Worm (Caenorhabditis elegans) whole organism, L4 larva: Measurements from ENCODE around the gene cah-4.

Source experiments
- D1046.2 ChIP-seq: fragments of 200-800 bp; sonication (Bioruptor generic); IDR thresholded peaks from 2 replicates; pipeline ENCODE4 v1.3.6; 2022; ENCODE audit warnings: missing genetic modification characterization, missing compliant biosample characterization
- F37D6.2 ChIP-seq: sonication (generic microtip); optimal IDR thresholded peaks from 2 replicates; lab custom pipeline; 2016; ENCODE audit warnings: mild to moderate bottlenecking, missing genetic modification characterization, missing compliant biosample characterization
- F44E2.7 ChIP-seq: fragments of 200-800 bp; sonication (Bioruptor generic); IDR thresholded peaks from 2 replicates; pipeline ENCODE4 v2.1.2; 2022; ENCODE audit warnings: missing genetic modification characterization, missing compliant biosample characterization
- F49E8.2 ChIP-seq: sonication (generic microtip); optimal IDR thresholded peaks from 2 replicates; lab custom pipeline; 2016; ENCODE audit warnings: missing compliant biosample characterization, mild to moderate bottlenecking, missing genetic modification characterization, borderline replicate concordance
- Y105C5A.15 ChIP-seq: fragments of 200-800 bp; sonication (Bioruptor generic); IDR thresholded peaks from 2 replicates; pipeline ENCODE4 v1.3.6; 2022; ENCODE audit warnings: missing genetic modification characterization, missing compliant biosample characterization
- Y48G9A.11 ChIP-seq: fragments of 200-800 bp; sonication (Bioruptor generic); IDR thresholded peaks from 2 replicates; pipeline ENCODE4 v1.3.6; 2022; ENCODE audit warnings: missing genetic modification reagents, missing genetic modification characterization, missing compliant biosample characterization
- Y5F2A.4 ChIP-seq: fragments of 200-800 bp; sonication (Bioruptor generic); optimal IDR thresholded peaks from 2 replicates; lab custom pipeline; 2018; ENCODE audit warnings: mild to moderate bottlenecking, missing genetic modification characterization, missing compliant biosample characterization
- aha-1 ChIP-seq: fragments of 150-350 bp; peaks from one replicate; lab custom pipeline; 2014; ENCODE audit warnings: missing biosample characterization, missing genetic modification characterization
- aly-2 ChIP-seq: sonication (generic microtip); optimal IDR thresholded peaks from 2 replicates; lab custom pipeline; 2018; ENCODE audit warnings: missing biosample characterization, missing genetic modification characterization
- attf-4 ChIP-seq: sonication (generic microtip); optimal IDR thresholded peaks from 3 replicates; lab custom pipeline; 2017; ENCODE audit warnings: missing biosample characterization, missing genetic modification characterization
- ceh-20 ChIP-seq: fragments of 200-800 bp; sonication (Bioruptor generic); IDR thresholded peaks from 2 replicates; pipeline ENCODE4 v1.3.6; 2022; ENCODE audit warnings: missing genetic modification reagents, missing genetic modification characterization, missing compliant biosample characterization
- ceh-28 ChIP-seq: fragments of 150-350 bp; optimal IDR thresholded peaks from 2 replicates; lab custom pipeline; 2014; ENCODE audit warnings: missing biosample characterization, missing genetic modification reagents, missing genetic modification characterization
- ceh-32 ChIP-seq: sonication (generic microtip); optimal IDR thresholded peaks from 2 replicates; lab custom pipeline; 2016; ENCODE audit warnings: mild to moderate bottlenecking, missing genetic modification characterization, missing compliant biosample characterization; ENCODE audit not compliant: poor library complexity
- ceh-62 ChIP-seq: sonication (generic microtip); optimal IDR thresholded peaks from 2 replicates; lab custom pipeline; 2017; ENCODE audit warnings: missing biosample characterization, missing genetic modification characterization
- ctbp-1 ChIP-seq: fragments of 200-800 bp; sonication (Bioruptor generic); IDR thresholded peaks from 2 replicates; pipeline ENCODE4 v1.3.6; 2022; ENCODE audit warnings: missing genetic modification reagents, missing genetic modification characterization, missing compliant biosample characterization
- daf-12 ChIP-seq: fragments of 150-350 bp; optimal IDR thresholded peaks from 2 replicates; lab custom pipeline; 2014; ENCODE audit warnings: missing biosample characterization, missing genetic modification reagents, missing genetic modification characterization
- daf-16 ChIP-seq, 3 experiments: sonication (generic microtip); optimal IDR thresholded peaks; 2 replicates each; lab custom pipeline; 2016 to 2017; ENCODE audit warnings: missing genetic modification characterization in 3 of 3, missing genetic modification reagents in 3 of 3, mild to moderate bottlenecking in 2 of 3, missing compliant biosample characterization in 2 of 3, missing biosample characterization in 1 of 3, moderate library complexity in 1 of 3
- daf-19 ChIP-seq: fragments of 200-800 bp; sonication (Bioruptor generic); conservative IDR thresholded peaks from 2 replicates; pipeline ENCODE4 v1.3.6; 2022; ENCODE audit warnings: missing genetic modification characterization, missing compliant biosample characterization
- daf-8 ChIP-seq: fragments of 200-800 bp; sonication (Bioruptor generic); IDR thresholded peaks from 2 replicates; pipeline ENCODE4 v1.3.6; 2022; ENCODE audit warnings: missing genetic modification characterization, missing compliant biosample characterization
- dmd-6 ChIP-seq: fragments of 200-800 bp; sonication (Bioruptor generic); IDR thresholded peaks from 2 replicates; pipeline ENCODE4 v1.3.6; 2022; ENCODE audit warnings: missing genetic modification reagents, missing genetic modification characterization, missing compliant biosample characterization
- dmd-9 ChIP-seq: fragments of 200-800 bp; sonication (Bioruptor generic); IDR thresholded peaks from 2 replicates; pipeline ENCODE4 v1.3.6; 2022; ENCODE audit warnings: missing genetic modification reagents, missing genetic modification characterization, missing compliant biosample characterization
- egl-27 ChIP-seq: sonication (generic microtip); optimal IDR thresholded peaks from 3 replicates; lab custom pipeline; 2017; ENCODE audit warnings: missing biosample characterization, missing genetic modification reagents, missing genetic modification characterization
- egl-43 ChIP-seq: fragments of 200-800 bp; sonication (Bioruptor generic); IDR thresholded peaks from 2 replicates; pipeline ENCODE4 v1.3.6; 2022; ENCODE audit warnings: missing genetic modification reagents, missing genetic modification characterization, missing compliant biosample characterization
- hif-1 ChIP-seq, 2 experiments: sonication (generic microtip); optimal IDR thresholded peaks; 2 replicates each; lab custom pipeline; 2016 to 2017; ENCODE audit warnings: missing compliant biosample characterization in 2 of 2, missing genetic modification characterization in 2 of 2, missing genetic modification reagents in 2 of 2, missing genotype in 2 of 2, mild to moderate bottlenecking in 1 of 2
- hlh-11 ChIP-seq: fragments of 200-800 bp; sonication (Bioruptor generic); optimal IDR thresholded peaks from 2 replicates; lab custom pipeline; 2018; ENCODE audit warnings: mild to moderate bottlenecking, missing genetic modification characterization, missing compliant biosample characterization
- hmg-1.1 ChIP-seq: fragments of 200-800 bp; sonication (Bioruptor generic); IDR thresholded peaks from 2 replicates; pipeline ENCODE4 v1.3.6; 2022; ENCODE audit warnings: missing genetic modification reagents, missing genetic modification characterization, missing compliant biosample characterization
- jun-1 ChIP-seq: fragments of 150-350 bp; optimal IDR thresholded peaks from 2 replicates; lab custom pipeline; 2014; ENCODE audit warnings: missing biosample characterization, missing genetic modification reagents, missing genetic modification characterization
- lin-29 ChIP-seq: fragments of 200-800 bp; sonication (Bioruptor generic); IDR thresholded peaks from 2 replicates; pipeline ENCODE4 v1.3.6; 2022; ENCODE audit warnings: missing genetic modification reagents, missing genetic modification characterization, missing compliant biosample characterization
- lsy-2 ChIP-seq, 2 experiments: fragments of 150-350 bp in 1 of 2; sonication (generic microtip) in 1 of 2; optimal IDR thresholded peaks; 2 replicates each; lab custom pipeline; 2014 to 2017; ENCODE audit warnings: missing biosample characterization in 2 of 2, missing genetic modification characterization in 2 of 2
- madf-5 ChIP-seq, 2 experiments: fragments of 200-800 bp; sonication (Bioruptor generic); IDR thresholded peaks; 2 replicates each; pipeline ENCODE4 v1.3.6; 2022; ENCODE audit warnings: missing compliant biosample characterization in 2 of 2, missing genetic modification characterization in 2 of 2
- mxl-2 ChIP-seq: fragments of 200-800 bp; sonication (Bioruptor generic); conservative IDR thresholded peaks from 2 replicates; pipeline ENCODE4 v1.3.6; 2022; ENCODE audit warnings: missing genetic modification reagents, missing genetic modification characterization, missing compliant biosample characterization
- nhr-11 ChIP-seq: fragments of 150-350 bp; optimal IDR thresholded peaks from 2 replicates; lab custom pipeline; 2014; ENCODE audit warnings: missing biosample characterization, missing genetic modification characterization
- nhr-25 ChIP-seq: sonication (generic microtip); optimal IDR thresholded peaks from 2 replicates; lab custom pipeline; 2017; ENCODE audit warnings: missing genetic modification characterization, mild to moderate bottlenecking, missing compliant biosample characterization, antibody characterized with exemption, moderate library complexity, borderline replicate concordance; ENCODE audit not compliant: insufficient read depth
- nhr-28 ChIP-seq: fragments of 150-350 bp; optimal IDR thresholded peaks from 2 replicates; lab custom pipeline; 2014; ENCODE audit warnings: missing biosample characterization, missing genetic modification characterization
- nhr-48 ChIP-seq: sonication (generic microtip); optimal IDR thresholded peaks from 2 replicates; lab custom pipeline; 2016; ENCODE audit warnings: mild to moderate bottlenecking, missing genetic modification characterization, missing compliant biosample characterization
- nhr-77 ChIP-seq: fragments of 150-350 bp; optimal IDR thresholded peaks from 2 replicates; lab custom pipeline; 2014; ENCODE audit warnings: missing biosample characterization, missing genetic modification characterization
- php-3 ChIP-seq: fragments of 200-800 bp; sonication (Bioruptor generic); IDR thresholded peaks from 2 replicates; pipeline ENCODE4 v1.3.6; 2022; ENCODE audit warnings: missing genetic modification reagents, missing genetic modification characterization, missing compliant biosample characterization
- pqm-1 ChIP-seq: sonication (generic microtip); optimal IDR thresholded peaks from 2 replicates; lab custom pipeline; 2017; ENCODE audit warnings: missing biosample characterization, missing genetic modification characterization
- sdz-12 ChIP-seq: fragments of 200-800 bp; sonication (Bioruptor generic); optimal IDR thresholded peaks from 2 replicates; lab custom pipeline; 2018; ENCODE audit warnings: mild to moderate bottlenecking, missing genetic modification characterization, missing compliant biosample characterization
- set-16 ChIP-seq: fragments of 200-800 bp; sonication (Bioruptor generic); IDR thresholded peaks from 2 replicates; pipeline ENCODE4 v1.3.6; 2022; ENCODE audit warnings: missing genetic modification reagents, missing genetic modification characterization, missing compliant biosample characterization
- snpc-1.2 ChIP-seq: fragments of 200-800 bp; sonication (Bioruptor generic); IDR thresholded peaks from 2 replicates; pipeline ENCODE4 v1.3.6; 2022; ENCODE audit warnings: missing genetic modification reagents, missing genetic modification characterization, missing compliant biosample characterization
- spr-3 ChIP-seq: fragments of 200-800 bp; sonication (Bioruptor generic); optimal IDR thresholded peaks from 2 replicates; lab custom pipeline; 2018; ENCODE audit warnings: mild to moderate bottlenecking, missing genetic modification characterization, missing compliant biosample characterization
- tag-97 ChIP-seq: fragments of 200-800 bp; sonication (Bioruptor generic); IDR thresholded peaks from 2 replicates; pipeline ENCODE4 v1.3.6; 2022; ENCODE audit warnings: missing genetic modification characterization, missing compliant biosample characterization
- unc-62 ChIP-seq, 3 experiments: fragments of 150-350 bp in 1 of 3; sonication (generic microtip); optimal IDR thresholded peaks in 2 of 3; peaks in 1 of 3; 1 replicate in 1 of 3; 2 replicates in 2 of 3; lab custom pipeline; 2014 to 2017; ENCODE audit warnings: missing biosample characterization in 3 of 3, missing genetic modification characterization in 3 of 3, missing genetic modification reagents in 3 of 3, missing genotype in 1 of 3
- zfp-2 ChIP-seq: sonication (generic microtip); optimal IDR thresholded peaks from 2 replicates; lab custom pipeline; 2016; ENCODE audit warnings: mild to moderate bottlenecking, missing genetic modification characterization, missing compliant biosample characterization
- zfp-3 ChIP-seq: fragments of 200-800 bp; sonication (Bioruptor generic); conservative IDR thresholded peaks from 2 replicates; pipeline ENCODE4 v1.3.6; 2022; ENCODE audit warnings: missing genetic modification reagents, missing genetic modification characterization, missing compliant biosample characterization
- zip-11 ChIP-seq: fragments of 200-800 bp; sonication (Bioruptor generic); IDR thresholded peaks from 2 replicates; pipeline ENCODE4 v1.3.6; 2022; ENCODE audit warnings: missing genetic modification characterization, missing compliant biosample characterization

The cah-4 gene

DNA sequence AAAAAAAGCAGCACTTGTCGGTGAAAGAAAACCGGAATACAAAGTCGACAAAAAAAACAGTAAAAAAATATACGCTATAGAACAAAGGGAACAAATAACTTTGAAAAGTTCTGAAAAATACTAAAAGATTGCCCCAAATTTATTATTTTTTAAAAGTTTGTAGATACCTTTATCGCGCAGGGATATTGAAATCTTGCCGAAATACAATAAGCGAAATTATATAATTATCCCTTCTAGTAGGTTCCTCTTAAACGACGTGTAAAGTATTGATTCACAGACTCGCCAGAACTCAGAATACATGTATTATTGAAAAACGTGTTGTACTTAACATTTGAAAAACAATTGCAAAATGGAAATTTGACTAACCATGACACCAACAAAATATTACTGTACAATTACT lies 28.0 kb upstream of the cah-4 start (continued):
- TF ChIP-seq F44E2.7 (no peak), hlh-11 (peak; percentile 80), daf-16 (GFP tag; optimal IDR thresholded peaks at IDR 0.05; lab: Kevin White, UChicago) (peak; percentile 34 to 87), daf-16 (tag; optimal IDR thresholded peaks at IDR 0.05; lab: Kevin White, UChicago) (peak; percentile 83), attf-4 (tag; lab: Kevin White, UChicago) (no peak), mxl-2 (no peak), daf-8 (GFP tag; lab: Robert Waterston, UW) (no peak), lin-29 (peak; percentile 79), zfp-2 (tag; lab: Kevin White, UChicago) (peak; percentile 30), ceh-32 (tag; lab: Kevin White, UChicago) (peak; percentile 53), set-16 (GFP tag; lab: Robert Waterston, UW) (no peak), zip-11 (no peak), pqm-1 (tag; lab: Kevin White, UChicago) (peak; percentile 28), daf-12 (tag; lab: Kevin White, UChicago) (no peak), unc-62 (GFP tag; optimal IDR thresholded peaks at IDR 0.05 in 1 of 2; lab: Kevin White, UChicago) (peak in 1 of 2 experiments; percentile 68), unc-62 (tag; optimal IDR thresholded peaks at IDR 0.05; lab: Kevin White, UChicago) (no peak), egl-43 (0 out of 2 replicates have a peak, but pooled peaks have one; percentile 47), zfp-3 (GFP tag; lab: Robert Waterston, UW) (no peak), D1046.2 (no peak), ctbp-1 (GFP tag; lab: Robert Waterston, UW) (peak; percentile 77; the same call in 1 of the 2 replicates), php-3 (GFP tag; lab: Robert Waterston, UW) (peak; percentile 66), sdz-12 (GFP tag; lab: Kevin White, UChicago) (no peak), aha-1 (tag; lab: Kevin White, UChicago) (peak; percentile 92), spr-3 (GFP tag; lab: Kevin White, UChicago) (peak; percentile 57), dmd-9 (GFP tag; lab: Robert Waterston, UW) (no peak), jun-1 (tag; lab: Kevin White, UChicago) (peak; percentile 90), dmd-6 (peak; percentile 83), nhr-25 (tag; lab: Kevin White, UChicago) (no peak), aly-2 (tag; lab: Kevin White, UChicago) (no peak), nhr-11 (tag; lab: Kevin White, UChicago) (peak; percentile 34), lsy-2 (tag; optimal IDR thresholded peaks at IDR 0.05; lab: Kevin White, UChicago) (peak; percentile 76 to 93), ceh-20 (GFP tag; lab: Robert Waterston, UW) (peak; percentile 61; the same call in 1 of the 2 replicates), ceh-62 (tag; lab: Kevin White, UChicago) (no peak), hif-1 (tag; optimal IDR thresholded peaks at IDR 0.05; lab: Kevin White, UChicago) (peak in 1 of 2 experiments; percentile 42), nhr-77 (tag; lab: Kevin White, UChicago) (peak; percentile 98)

DNA sequence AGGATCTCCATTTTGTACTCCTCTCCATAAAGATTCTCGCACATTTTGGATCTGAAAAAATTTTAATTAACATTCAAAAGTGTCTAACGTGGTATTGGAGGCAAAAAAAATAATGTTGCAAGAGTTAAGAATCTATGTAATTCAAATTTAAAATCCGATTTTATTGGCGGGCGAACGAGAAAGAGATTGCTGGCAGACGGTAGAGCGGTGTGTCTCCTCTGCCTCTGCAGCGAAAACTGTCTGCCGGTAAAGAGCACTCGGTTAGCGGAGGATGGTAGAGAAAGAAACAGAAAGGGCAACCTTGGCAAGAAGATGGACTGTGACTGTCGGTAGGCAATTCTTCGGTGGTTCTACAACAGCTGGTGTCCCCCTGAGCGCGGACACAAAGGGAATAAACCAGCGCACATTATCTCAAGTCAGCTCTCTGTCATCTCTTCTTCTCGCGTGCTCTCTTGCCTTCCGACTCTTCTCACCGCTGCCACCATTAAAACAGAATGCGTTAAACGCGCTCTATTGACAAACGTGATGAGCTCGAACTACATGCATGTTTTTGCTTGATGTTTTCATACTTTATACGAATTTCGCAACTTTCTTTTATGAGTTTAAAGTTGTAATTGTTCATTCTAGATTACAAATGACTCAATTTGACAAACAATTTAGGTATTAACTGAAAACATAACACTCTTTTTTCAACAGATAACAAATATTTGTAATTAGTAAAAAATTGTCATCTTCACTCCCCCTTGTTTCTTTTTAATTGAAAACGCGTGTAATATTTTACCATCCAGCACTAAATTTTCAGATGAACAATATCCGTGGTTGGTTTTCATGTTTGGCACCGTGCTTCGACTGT lies 23.3 kb upstream of the cah-4 start, which contains the start of the genes cdk-4 and F18H3.1:
Gene cdk-4, minus strand, starts transcription at position 51 of the 853 bp plus-strand sequence.
Gene F18H3.1, plus strand, starts transcription at position 803 of the 853 bp plus-strand sequence.
- no peak for TF ChIP-seq daf-19 (GFP tag; lab: Robert Waterston, UW)
- no peak; the same call in 1 of the 2 replicates for TF ChIP-seq hmg-1.1 (GFP tag; lab: Robert Waterston, UW)
- no peak for TF ChIP-seq Y105C5A.15 (GFP tag; lab: Robert Waterston, UW)
- TF ChIP-seq madf-5 (GFP tag; IDR thresholded peaks at IDR 0.05; lab: Robert Waterston, UW) = no peak
- no peak for TF ChIP-seq Y5F2A.4 (GFP tag; lab: Kevin White, UChicago)
- no peak for TF ChIP-seq snpc-1.2
- no peak for TF ChIP-seq F37D6.2 (tag; lab: Kevin White, UChicago)
- no peak for TF ChIP-seq zip-11
- no peak for TF ChIP-seq jun-1 (tag; lab: Kevin White, UChicago)
- no peak for TF ChIP-seq tag-97 (GFP tag; lab: Robert Waterston, UW)
- TF ChIP-seq pqm-1 (tag; lab: Kevin White, UChicago) = peak; percentile 4
- peak; percentile 49 for TF ChIP-seq nhr-11 (tag; lab: Kevin White, UChicago)
- TF ChIP-seq nhr-48 (tag; lab: Kevin White, UChicago) = no peak
- TF ChIP-seq ceh-28 = no peak
- no peak for TF ChIP-seq F49E8.2 (tag; lab: Kevin White, UChicago)
- peak; percentile 2 for TF ChIP-seq nhr-28 (tag; lab: Kevin White, UChicago)
- no peak for TF ChIP-seq daf-12 (tag; lab: Kevin White, UChicago)
- TF ChIP-seq egl-27 (tag; lab: Kevin White, UChicago) = no peak
- TF ChIP-seq egl-43 = no peak
- TF ChIP-seq Y48G9A.11 (GFP tag; lab: Robert Waterston, UW) = no peak
